Fruit fly (Drosophila melanogaster) whole organism, embryonic: ENCODE results near the gene mld.

Experiments
- CG11398 ChIP-seq: fragments of 200-800 bp; sonication (Bioruptor generic); optimal IDR thresholded peaks from 2 replicates; lab custom pipeline; 2016; ENCODE audit warnings: missing biosample characterization, missing genetic modification characterization
- CG11695 ChIP-seq: fragments of 200-800 bp; sonication (Bioruptor generic); IDR thresholded peaks from 3 replicates; pipeline ENCODE4 v1.3.6; 2022; ENCODE audit warnings: missing biosample characterization, missing genetic modification characterization
- CG11723 ChIP-seq: fragments of 200-800 bp; sonication (Bioruptor generic); optimal IDR thresholded peaks from 2 replicates; lab custom pipeline; 2017; ENCODE audit warnings: missing biosample characterization, mild to moderate bottlenecking, missing genetic modification characterization
- CG12391 ChIP-seq: fragments of 200-800 bp; sonication (Bioruptor generic); optimal IDR thresholded peaks from 3 replicates; lab custom pipeline; 2018; ENCODE audit warnings: missing biosample characterization, mild to moderate bottlenecking, missing genetic modification characterization, moderate library complexity
- CG12659 ChIP-seq: fragments of 200-800 bp; sonication (Bioruptor generic); optimal IDR thresholded peaks from 3 replicates; lab custom pipeline; 2017; ENCODE audit warnings: mild to moderate bottlenecking, missing biosample characterization, missing genetic modification reagents, missing genetic modification characterization
- CG13624 ChIP-seq: fragments of 200-800 bp; sonication (Bioruptor generic); optimal IDR thresholded peaks from 2 replicates; lab custom pipeline; 2016; ENCODE audit warnings: missing biosample characterization, missing genetic modification characterization
- CG14667 ChIP-seq: fragments of 200-800 bp; sonication (Bioruptor generic); IDR thresholded peaks from 2 replicates; pipeline ENCODE4 v1.3.6; 2022; ENCODE audit warnings: missing biosample characterization, missing genetic modification characterization
- CG17359 ChIP-seq: fragments of 200-800 bp; sonication (Bioruptor generic); optimal IDR thresholded peaks from 3 replicates; lab custom pipeline; 2018; ENCODE audit warnings: missing biosample characterization, mild to moderate bottlenecking, missing genetic modification characterization, moderate library complexity
- CG17829 ChIP-seq: fragments of 200-800 bp; optimal IDR thresholded peaks from 2 replicates; lab custom pipeline; 2019; ENCODE audit warnings: missing biosample characterization, mild to moderate bottlenecking, missing genetic modification characterization, moderate library complexity
- CG2129 ChIP-seq: fragments of 200-800 bp; sonication (Bioruptor generic); IDR thresholded peaks from 2 replicates; pipeline ENCODE4 v1.3.6; 2022; ENCODE audit warnings: missing biosample characterization, missing genetic modification characterization; ENCODE audit not compliant: partially characterized antibody
- CG30020 ChIP-seq: fragments of 200-800 bp; optimal IDR thresholded peaks from 2 replicates; lab custom pipeline; 2019; ENCODE audit warnings: missing biosample characterization, mild to moderate bottlenecking, missing genetic modification characterization, moderate library complexity
- CG32532 ChIP-seq: fragments of 200-800 bp; sonication (Bioruptor generic); IDR thresholded peaks from 2 replicates; pipeline ENCODE4 v1.3.6; 2022; ENCODE audit warnings: missing biosample characterization, missing genetic modification characterization
- CG3281 ChIP-seq: fragments of 200-800 bp; sonication (Bioruptor generic); optimal IDR thresholded peaks from 3 replicates; lab custom pipeline; 2017; ENCODE audit warnings: missing biosample characterization, mild to moderate bottlenecking, missing genetic modification characterization
- CG34224 ChIP-seq: fragments of 200-800 bp; sonication (Bioruptor generic); IDR thresholded peaks from 3 replicates; pipeline ENCODE4 v1.3.6; 2022; ENCODE audit warnings: missing biosample characterization, missing genetic modification characterization; ENCODE audit not compliant: partially characterized antibody
- CG4617 ChIP-seq: fragments of 200-800 bp; sonication (Bioruptor generic); optimal IDR thresholded peaks from 3 replicates; lab custom pipeline; 2016; ENCODE audit warnings: missing biosample characterization, missing genetic modification characterization, borderline replicate concordance
- CG7745 ChIP-seq: fragments of 200-800 bp; sonication (Bioruptor generic); optimal IDR thresholded peaks from 2 replicates; lab custom pipeline; 2018; ENCODE audit warnings: missing biosample characterization, mild to moderate bottlenecking, missing genetic modification characterization, moderate library complexity
- CG7786 ChIP-seq: fragments of 200-800 bp; sonication (Bioruptor generic); optimal IDR thresholded peaks from 2 replicates; lab custom pipeline; 2016; ENCODE audit warnings: missing biosample characterization, missing genetic modification characterization
- CG9727 ChIP-seq: fragments of 200-800 bp; sonication (Bioruptor generic); optimal IDR thresholded peaks from 3 replicates; lab custom pipeline; 2017; ENCODE audit warnings: missing biosample characterization, mild to moderate bottlenecking, missing genetic modification characterization
- CG9876 ChIP-seq: fragments of 200-800 bp; sonication (Bioruptor generic); optimal IDR thresholded peaks from 2 replicates; lab custom pipeline; 2016; ENCODE audit warnings: missing biosample characterization, missing genetic modification characterization
- CG9932 ChIP-seq: fragments of 200-800 bp; sonication (Bioruptor generic); IDR thresholded peaks from 2 replicates; pipeline ENCODE4 v1.3.6; 2022; ENCODE audit warnings: missing biosample characterization, missing genetic modification characterization
- Doc2 ChIP-seq: fragments of 200-800 bp; sonication (Bioruptor generic); IDR thresholded peaks from 2 replicates; pipeline ENCODE4 v1.3.6; 2022; ENCODE audit warnings: missing biosample characterization, missing genetic modification characterization
- Doc3 ChIP-seq: fragments of 200-800 bp; sonication (Bioruptor generic); IDR thresholded peaks from 3 replicates; pipeline ENCODE4 v1.3.6; 2022; ENCODE audit warnings: missing biosample characterization, missing genetic modification characterization; ENCODE audit not compliant: partially characterized antibody
- Lim3 ChIP-seq: fragments of 200-800 bp; sonication (Bioruptor generic); IDR thresholded peaks from 2 replicates; pipeline ENCODE4 v1.3.6; 2022; ENCODE audit warnings: missing biosample characterization, missing genetic modification characterization
- MESR4 ChIP-seq: fragments of 200-800 bp; sonication (Bioruptor generic); optimal IDR thresholded peaks from 2 replicates; lab custom pipeline; 2018; ENCODE audit warnings: missing biosample characterization, mild to moderate bottlenecking, missing genetic modification characterization, moderate library complexity
- MTF-1 ChIP-seq: fragments of 200-800 bp; sonication (Bioruptor generic); optimal IDR thresholded peaks from 2 replicates; lab custom pipeline; 2018; ENCODE audit warnings: missing biosample characterization, mild to moderate bottlenecking, missing genetic modification characterization, borderline replicate concordance
- NC2α ChIP-seq: fragments of 200-800 bp; sonication (Bioruptor generic); optimal IDR thresholded peaks from 2 replicates; lab custom pipeline; 2016; ENCODE audit warnings: missing biosample characterization, missing genetic modification characterization
- Rfx ChIP-seq: fragments of 200-800 bp; sonication (Bioruptor generic); IDR thresholded peaks from 2 replicates; pipeline ENCODE4 v1.3.6; 2022; ENCODE audit warnings: missing biosample characterization, missing genetic modification characterization
- Taf1 ChIP-seq: fragments of 200-800 bp; sonication (Bioruptor generic); IDR thresholded peaks from 2 replicates; pipeline ENCODE4 v1.3.6; 2022; ENCODE audit warnings: missing biosample characterization, missing genetic modification characterization
- Tbp ChIP-seq: fragments of >200 bp; optimal IDR thresholded peaks from 2 replicates; lab custom pipeline; 2018; ENCODE audit warnings: missing biosample characterization, missing genetic modification characterization
- YL-1 ChIP-seq: fragments of 200-800 bp; sonication (Bioruptor generic); optimal IDR thresholded peaks from 3 replicates; lab custom pipeline; 2017; ENCODE audit warnings: missing biosample characterization, mild to moderate bottlenecking, missing genetic modification characterization
- ab ChIP-seq: fragments of 200-800 bp; sonication (Bioruptor generic); optimal IDR thresholded peaks from 2 replicates; lab custom pipeline; 2016; ENCODE audit warnings: missing biosample characterization, missing genetic modification characterization
- ac ChIP-seq: fragments of 200-800 bp; sonication (Bioruptor generic); optimal IDR thresholded peaks from 3 replicates; lab custom pipeline; 2017; ENCODE audit warnings: missing biosample characterization, mild to moderate bottlenecking, missing genetic modification characterization
- amos ChIP-seq: fragments of 200-800 bp; sonication (Bioruptor generic); IDR thresholded peaks from 2 replicates; pipeline ENCODE4 v1.3.6; 2022; ENCODE audit warnings: missing biosample characterization, missing genetic modification characterization; ENCODE audit not compliant: partially characterized antibody
- bab2 ChIP-seq: fragments of 200-800 bp; sonication (Bioruptor generic); optimal IDR thresholded peaks from 2 replicates; lab custom pipeline; 2016; ENCODE audit warnings: missing biosample characterization, missing genetic modification characterization
- danr ChIP-seq: fragments of 200-800 bp; sonication (Bioruptor generic); IDR thresholded peaks from 2 replicates; pipeline ENCODE4 v1.3.6; 2022; ENCODE audit warnings: missing biosample characterization, missing genetic modification characterization
- ems ChIP-seq: fragments of 200-800 bp; sonication (Bioruptor generic); optimal IDR thresholded peaks from 3 replicates; lab custom pipeline; 2016; ENCODE audit warnings: missing biosample characterization, missing genetic modification characterization
- fru ChIP-seq: fragments of >200 bp; optimal IDR thresholded peaks from 2 replicates; lab custom pipeline; 2017
- ham ChIP-seq: fragments of 200-800 bp; sonication (Bioruptor generic); IDR thresholded peaks from 2 replicates; pipeline ENCODE4 v1.3.6; 2022; ENCODE audit warnings: missing biosample characterization, missing genetic modification characterization
- ken ChIP-seq: fragments of 200-800 bp; sonication (Bioruptor generic); IDR thresholded peaks from 3 replicates; pipeline ENCODE4 v1.3.6; 2022; ENCODE audit warnings: missing biosample characterization, missing genetic modification characterization
- lab ChIP-seq: fragments of 200-800 bp; sonication (Bioruptor generic); optimal IDR thresholded peaks from 3 replicates; lab custom pipeline; 2017; ENCODE audit warnings: missing biosample characterization, missing genetic modification characterization, mild to moderate bottlenecking, moderate library complexity, missing genetic modification reagents
- nerfin-1 ChIP-seq: fragments of 200-800 bp; sonication (Bioruptor generic); optimal IDR thresholded peaks from 3 replicates; lab custom pipeline; 2019; ENCODE audit warnings: missing biosample characterization, mild to moderate bottlenecking, missing genetic modification characterization, moderate library complexity
- nerfin-2 ChIP-seq: fragments of 200-800 bp; sonication (Bioruptor generic); IDR thresholded peaks from 2 replicates; pipeline ENCODE4 v1.3.6; 2022; ENCODE audit warnings: missing biosample characterization, missing genetic modification characterization; ENCODE audit not compliant: partially characterized antibody
- pnt ChIP-seq: fragments of 200-800 bp; sonication (Bioruptor generic); optimal IDR thresholded peaks from 3 replicates; lab custom pipeline; 2016; ENCODE audit warnings: missing biosample characterization, missing genetic modification characterization
- pros ChIP-seq: fragments of 200-800 bp; sonication (Bioruptor generic); optimal IDR thresholded peaks from 3 replicates; lab custom pipeline; 2019; ENCODE audit warnings: missing biosample characterization, mild to moderate bottlenecking, missing genetic modification characterization, moderate library complexity
- pzg ChIP-seq: fragments of 200-800 bp; sonication (Bioruptor generic); optimal IDR thresholded peaks from 3 replicates; lab custom pipeline; 2018; ENCODE audit warnings: missing biosample characterization, mild to moderate bottlenecking, missing genetic modification characterization, moderate library complexity
- sd ChIP-seq: fragments of 200-800 bp; sonication (Bioruptor generic); optimal IDR thresholded peaks from 3 replicates; lab custom pipeline; 2018; ENCODE audit warnings: missing biosample characterization, mild to moderate bottlenecking, missing genetic modification characterization, moderate library complexity
- so ChIP-seq: fragments of 200-800 bp; sonication (Bioruptor generic); IDR thresholded peaks from 3 replicates; pipeline ENCODE4 v1.3.6; 2022; ENCODE audit warnings: missing biosample characterization, missing genetic modification characterization

mld gene

dm6 chr3R:24577355-24577754 is 8.1 kb upstream of the mld start (continued):
- TF ChIP-seq lab (GFP tag; lab: Kevin White, UChicago) (peak; percentile 6), CG9876 (no peak), CG34224 (GFP tag; lab: Robert Waterston, UW) (no peak), sd (tag; lab: Kevin White, UChicago) (peak; percentile 51), YL-1 (GFP tag; lab: Kevin White, UChicago) (no peak), NC2α (no peak), CG11723 (GFP tag; lab: Kevin White, UChicago) (no peak), amos (GFP tag; lab: Robert Waterston, UW) (peak; percentile 24; the same call in 1 of the 2 replicates), ken (GFP tag; lab: Robert Waterston, UW) (no peak), MESR4 (GFP tag; lab: Kevin White, UChicago) (no peak), CG2129 (no peak), nerfin-1 (tag; lab: Kevin White, UChicago) (peak; percentile 93), pnt (GFP tag; lab: Kevin White, UChicago) (no peak)

- no peak for TF ChIP-seq ham (GFP tag; lab: Robert Waterston, UW)
- no peak for TF ChIP-seq nerfin-2 (GFP tag; lab: Robert Waterston, UW)
- no peak for TF ChIP-seq Doc2
- no peak for TF ChIP-seq Lim3 (GFP tag; lab: Robert Waterston, UW)
- no peak for TF ChIP-seq CG7786 (GFP tag; lab: Kevin White, UChicago)
- TF ChIP-seq CG12659 (GFP tag; lab: Kevin White, UChicago), result peak; percentile 14
- no peak for TF ChIP-seq bab2
- TF ChIP-seq CG3281 (GFP tag; lab: Kevin White, UChicago), result no peak
- TF ChIP-seq CG14667 (GFP tag; lab: Robert Waterston, UW), result no peak
- no peak for TF ChIP-seq Tbp (GFP tag; lab: Kevin White, UChicago)
- TF ChIP-seq pros (GFP tag; lab: Kevin White, UChicago), result peak; percentile 2
- peak; percentile 32 for TF ChIP-seq CG12391 (tag; lab: Kevin White, UChicago)
- TF ChIP-seq ac (GFP tag; lab: Kevin White, UChicago), result no peak
- TF ChIP-seq CG11398, result no peak
- TF ChIP-seq CG17359 (tag; lab: Kevin White, UChicago), result no peak
- no peak for TF ChIP-seq danr
- TF ChIP-seq CG32532, result no peak
- TF ChIP-seq CG4617 (GFP tag; lab: Kevin White, UChicago), result no peak
- TF ChIP-seq Rfx (GFP tag; lab: Robert Waterston, UW), result no peak
- TF ChIP-seq CG34224 (GFP tag; lab: Robert Waterston, UW), result no peak
- TF ChIP-seq so (GFP tag; lab: Robert Waterston, UW), result 0 out of 3 replicates have a peak, but pooled peaks have one; percentile 27
- TF ChIP-seq CG9932 (GFP tag; lab: Robert Waterston, UW), result no peak
- TF ChIP-seq ab (GFP tag; lab: Kevin White, UChicago), result no peak
- no peak for TF ChIP-seq CG30020 (tag; lab: Kevin White, UChicago)
- TF ChIP-seq fru, result no peak
- TF ChIP-seq CG9727 (GFP tag; lab: Kevin White, UChicago), result peak; percentile 76
- TF ChIP-seq CG13624 (GFP tag; lab: Kevin White, UChicago), result peak; percentile 7
- no peak for TF ChIP-seq Taf1
- TF ChIP-seq CG7745 (tag; lab: Kevin White, UChicago), result no peak
- no peak for TF ChIP-seq MTF-1 (GFP tag; lab: Kevin White, UChicago)
- no peak for TF ChIP-seq pzg (GFP tag; lab: Kevin White, UChicago)
- peak; percentile 25 for TF ChIP-seq CG17829 (tag; lab: Kevin White, UChicago)
- no peak for TF ChIP-seq ems
- no peak for TF ChIP-seq MESR4 (GFP tag; lab: Kevin White, UChicago)
- TF ChIP-seq amos (GFP tag; lab: Robert Waterston, UW), result no peak
- no peak for TF ChIP-seq Doc3 (GFP tag; lab: Robert Waterston, UW)
- TF ChIP-seq CG11695 (GFP tag; lab: Robert Waterston, UW), result no peak
Observed at dm6 chr3R:24580067-24580962, 5.1 kb upstream of the mld start.
